Fruit fly (Drosophila melanogaster): ENCODE data around the gene Amacr.

DNA sequence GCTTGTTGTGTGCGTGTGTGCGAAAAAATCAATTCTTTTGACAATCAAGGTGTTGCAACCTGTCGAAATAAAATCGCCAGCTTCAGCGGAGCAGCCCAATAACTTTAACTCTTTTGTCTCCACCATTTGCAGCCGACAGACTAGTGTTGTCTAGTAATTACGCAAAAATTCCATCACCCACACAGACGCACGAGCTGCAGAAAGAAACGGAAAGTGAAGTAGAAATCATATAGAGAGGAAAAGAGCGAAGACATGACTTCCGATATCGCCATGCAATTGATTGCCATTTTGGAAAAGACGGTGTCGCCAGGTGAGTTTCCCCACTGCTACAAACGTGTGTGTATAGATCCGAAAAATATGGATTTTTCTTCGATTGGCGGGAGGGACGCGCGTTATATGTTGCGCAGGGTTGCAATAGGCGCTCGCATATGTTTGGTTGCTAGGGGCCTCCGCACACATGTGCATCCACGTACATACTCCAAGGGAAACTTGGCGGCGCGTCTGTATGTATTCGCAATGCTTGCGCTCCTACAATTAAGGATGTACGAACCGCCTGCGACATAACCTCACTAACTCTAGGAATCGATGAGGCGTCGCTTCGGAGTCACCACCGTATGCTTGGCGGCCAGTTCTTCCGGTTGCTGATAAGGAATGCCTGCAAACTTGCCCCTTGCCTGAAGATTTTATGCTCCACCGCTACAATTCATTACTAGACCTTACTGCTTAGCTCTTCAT is 16.9 kb downstream of the Amacr start:
- no peak for TF ChIP-seq CG5204 (GFP tag; optimal IDR thresholded peaks at IDR 0.05)
- peak; percentile 23 for TF ChIP-seq CG14711 (tag; optimal IDR thresholded peaks at IDR 0.05)
- TF ChIP-seq tj (GFP tag; optimal IDR thresholded peaks at IDR 0.05), result no peak
- no peak for TF ChIP-seq CG11617 (GFP tag; optimal IDR thresholded peaks at IDR 0.05)
- no peak for TF ChIP-seq toe (GFP tag; optimal IDR thresholded peaks at IDR 0.05)
- TF ChIP-seq Hr96 (GFP tag; optimal IDR thresholded peaks at IDR 0.05), result no peak
- no peak for TF ChIP-seq CG7101 (tag; optimal IDR thresholded peaks at IDR 0.05)
- TF ChIP-seq Mnt (GFP tag; optimal IDR thresholded peaks at IDR 0.05), result peak; percentile 41
- no peak for TF ChIP-seq pad (GFP tag; optimal IDR thresholded peaks at IDR 0.05)
- TF ChIP-seq cic (GFP tag; optimal IDR thresholded peaks at IDR 0.05), result peak; percentile 4
- no peak for TF ChIP-seq Crg-1 (GFP tag; optimal IDR thresholded peaks at IDR 0.05)
- no peak for TF ChIP-seq CG33017 (tag; optimal IDR thresholded peaks at IDR 0.05)
- no peak for TF ChIP-seq Clk (GFP tag; optimal IDR thresholded peaks at IDR 0.05)
- TF ChIP-seq bab1 (GFP tag; optimal IDR thresholded peaks at IDR 0.05), result no peak
